Fruit fly (Drosophila melanogaster): Measurements from ENCODE around the gene Dnaaf5.

The Dnaaf5 gene

dm6 chr3R:14387840-14388239 lies 26.3 kb upstream of the Dnaaf5 start (continued):
- TF ChIP-seq CG14860 (GFP tag; IDR thresholded peaks at IDR 0.05; ENCODE audit: partially characterized antibody): no peak
- no peak for TF ChIP-seq en (GFP tag; optimal IDR thresholded peaks at IDR 0.05)
- no peak for TF ChIP-seq sna (GFP tag; IDR thresholded peaks at IDR 0.05; ENCODE audit: partially characterized antibody)
- TF ChIP-seq CG2889 (GFP tag; IDR thresholded peaks at IDR 0.05): no peak
- no peak for TF ChIP-seq HLH54F (GFP tag; optimal IDR thresholded peaks at IDR 0.05)
- TF ChIP-seq CG4404 (GFP tag; IDR thresholded peaks at IDR 0.05): no peak
- TF ChIP-seq pan (optimal IDR thresholded peaks at IDR 0.05): no peak
- peak in 1 of 2 experiments; percentile 53 for TF ChIP-seq pan (GFP tag; optimal IDR thresholded peaks at IDR 0.05 in 1 of 2, IDR thresholded peaks at IDR 0.05 in 1 of 2)
- no peak for TF ChIP-seq CG7556 (GFP tag; optimal IDR thresholded peaks at IDR 0.05)
- no peak for TF ChIP-seq slp2 (GFP tag; optimal IDR thresholded peaks at IDR 0.05)
- TF ChIP-seq knrl (GFP tag; IDR thresholded peaks at IDR 0.05; ENCODE audit: partially characterized antibody): no peak
- TF ChIP-seq CG8359 (GFP tag; optimal IDR thresholded peaks at IDR 0.05; ENCODE audit: borderline replicate concordance): no peak
- TF ChIP-seq luna (GFP tag; optimal IDR thresholded peaks at IDR 0.05): no peak
- no peak for TF ChIP-seq Nf-YC (tag; optimal IDR thresholded peaks at IDR 0.05)
- TF ChIP-seq CG13123 (GFP tag; optimal IDR thresholded peaks at IDR 0.05): no peak
- peak; percentile 33 to 80 for TF ChIP-seq bsh (GFP tag; optimal IDR thresholded peaks at IDR 0.05)
- TF ChIP-seq CG11723 (GFP tag; optimal IDR thresholded peaks at IDR 0.05): no peak
- TF ChIP-seq ara (GFP tag; IDR thresholded peaks at IDR 0.05): peak; percentile 52; the same call in 1 of the 2 replicates
- peak; percentile 22; the same call in 1 of the 2 replicates for TF ChIP-seq CG32772 (GFP tag; IDR thresholded peaks at IDR 0.05)
- TF ChIP-seq Hr39 (optimal IDR thresholded peaks at IDR 0.05): no peak
- no peak for TF ChIP-seq Deaf1 (tag; optimal IDR thresholded peaks at IDR 0.05)
- no peak for TF ChIP-seq CG11696 (GFP tag; IDR thresholded peaks at IDR 0.05)
- no peak for TF ChIP-seq CG2129 (GFP tag; IDR thresholded peaks at IDR 0.05; ENCODE audit: partially characterized antibody)
- TF ChIP-seq Sox102F (GFP tag; optimal IDR thresholded peaks at IDR 0.05): peak; percentile 41
- TF ChIP-seq HLHmδ (GFP tag; optimal IDR thresholded peaks at IDR 0.05): no peak
- peak; percentile 76 for TF ChIP-seq nom (GFP tag; optimal IDR thresholded peaks at IDR 0.05)
- TF ChIP-seq CG13287 (GFP tag; IDR thresholded peaks at IDR 0.05; ENCODE audit: partially characterized antibody): no peak
- TF ChIP-seq CG12391 (tag; optimal IDR thresholded peaks at IDR 0.05): peak; percentile 7
- TF ChIP-seq gsb (GFP tag; IDR thresholded peaks at IDR 0.05): no peak
- TF ChIP-seq CG1647 (GFP tag; optimal IDR thresholded peaks at IDR 0.05): no peak
- TF ChIP-seq TFAM (GFP tag; optimal IDR thresholded peaks at IDR 0.05): no peak
- no peak for TF ChIP-seq C15 (GFP tag; IDR thresholded peaks at IDR 0.05)
- no peak for TF ChIP-seq Dad (GFP tag; optimal IDR thresholded peaks at IDR 0.05)
- TF ChIP-seq CG12236 (GFP tag; optimal IDR thresholded peaks at IDR 0.05): no peak
- TF ChIP-seq Usf (GFP tag; optimal IDR thresholded peaks at IDR 0.05): no peak
- TF ChIP-seq HLH4C (GFP tag; IDR thresholded peaks at IDR 0.05; ENCODE audit: partially characterized antibody): no peak
- TF ChIP-seq Myb (GFP tag; optimal IDR thresholded peaks at IDR 0.05): no peak
- TF ChIP-seq Dip3 (GFP tag; optimal IDR thresholded peaks at IDR 0.05): no peak
- TF ChIP-seq CG18599 (GFP tag; optimal IDR thresholded peaks at IDR 0.05): no peak
- TF ChIP-seq CG1529 (GFP tag; optimal IDR thresholded peaks at IDR 0.05): no peak
- TF ChIP-seq CG11456 (GFP tag; IDR thresholded peaks at IDR 0.05): no peak
- TF ChIP-seq Scr (GFP tag; IDR thresholded peaks at IDR 0.05; ENCODE audit: partially characterized antibody): no peak
- no peak for TF ChIP-seq gcm (GFP tag; optimal IDR thresholded peaks at IDR 0.05)
- TF ChIP-seq cato (GFP tag; optimal IDR thresholded peaks at IDR 0.05; ENCODE audit: borderline replicate concordance): no peak
- TF ChIP-seq CG14050 (GFP tag; IDR thresholded peaks at IDR 0.05): no peak
- no peak for TF ChIP-seq CG9727 (GFP tag; optimal IDR thresholded peaks at IDR 0.05)
- TF ChIP-seq fru (optimal IDR thresholded peaks at IDR 0.05): no peak
- TF ChIP-seq crol (GFP tag; IDR thresholded peaks at IDR 0.05): no peak
- no peak for TF ChIP-seq toy (GFP tag; IDR thresholded peaks at IDR 0.05)
- TF ChIP-seq CG12104 (GFP tag; optimal IDR thresholded peaks at IDR 0.05): no peak
- no peak for TF ChIP-seq CG7963 (GFP tag; IDR thresholded peaks at IDR 0.05; ENCODE audit: partially characterized antibody)
- TF ChIP-seq Six4 (GFP tag; optimal IDR thresholded peaks at IDR 0.05): no peak
